Fruit fly (Drosophila melanogaster) whole organism, adult: ENCODE data around the gene Bsg.

Source experiments
- CG11617 ChIP-seq: fragments of 200-800 bp; sonication (Bioruptor generic); optimal IDR thresholded peaks from 2 replicates; lab custom pipeline; 2017; ENCODE audit warnings: mild to moderate bottlenecking, missing biosample characterization, missing genetic modification reagents, missing genetic modification characterization
- CG12768 ChIP-seq: fragments of 200-800 bp; sonication (Bioruptor generic); optimal IDR thresholded peaks from 2 replicates; lab custom pipeline; 2017; ENCODE audit warnings: missing biosample characterization, missing genetic modification characterization, mild to moderate bottlenecking, moderate library complexity, missing genetic modification reagents
- CG14711 ChIP-seq: fragments of 200-800 bp; sonication (Bioruptor generic); optimal IDR thresholded peaks from 2 replicates; lab custom pipeline; 2018; ENCODE audit warnings: missing biosample characterization, mild to moderate bottlenecking, missing genetic modification characterization, moderate library complexity
- CG7045 ChIP-seq: fragments of 200-800 bp; sonication (Bioruptor generic); optimal IDR thresholded peaks from 2 replicates; lab custom pipeline; 2017; ENCODE audit warnings: missing biosample characterization, mild to moderate bottlenecking, missing genetic modification characterization
- Hr96 ChIP-seq: fragments of 200-800 bp; sonication (Bioruptor generic); optimal IDR thresholded peaks from 2 replicates; lab custom pipeline; 2016; ENCODE audit warnings: missing biosample characterization, missing genetic modification characterization
- Mnt ChIP-seq: fragments of 200-800 bp; sonication (Bioruptor generic); optimal IDR thresholded peaks from 2 replicates; lab custom pipeline; 2016; ENCODE audit warnings: missing biosample characterization, mild to moderate bottlenecking, missing genetic modification characterization
- bab1 ChIP-seq: fragments of 200-800 bp; sonication (Bioruptor generic); optimal IDR thresholded peaks from 3 replicates; lab custom pipeline; 2019; ENCODE audit warnings: missing biosample characterization, mild to moderate bottlenecking, missing genetic modification characterization, moderate library complexity
- kay ChIP-seq: fragments of 200-800 bp; sonication (Bioruptor generic); peaks from one replicate; lab custom pipeline; 2016; ENCODE audit warnings: missing biosample characterization, missing genetic modification characterization, borderline replicate concordance
- ovo ChIP-seq: fragments of 200-800 bp; sonication (Bioruptor generic); optimal IDR thresholded peaks from 2 replicates; lab custom pipeline; 2016; ENCODE audit warnings: missing biosample characterization, missing genetic modification characterization

dm6 chr2L:8146994-8147661 is 63.9 kb downstream of the Bsg start, which contains the start of gene CG31606:
- TF ChIP-seq bab1 (GFP tag; lab: Kevin White, UChicago) (no peak), Mnt (no peak), CG14711 (tag; lab: Kevin White, UChicago) (no peak), CG11617 (GFP tag; lab: Kevin White, UChicago) (no peak), Hr96 (GFP tag; lab: Kevin White, UChicago) (no peak), ovo (no peak), CG12768 (no peak), kay (GFP tag; lab: Kevin White, UChicago) (no peak), CG7045 (GFP tag; lab: Kevin White, UChicago) (no peak)
